Fruit fly (Drosophila melanogaster): ENCODE results near the gene BigH1.

- TF ChIP-seq CG8478 (optimal IDR thresholded peaks at IDR 0.05) (no peak), CTCF (optimal IDR thresholded peaks at IDR 0.05) (no peak)
Observed at dm6 chr3R:14677814-14678213, 14.6 kb downstream of the BigH1 start.

Data from S2 (cell line).